Worm (Caenorhabditis elegans) whole organism, L2 larva: ENCODE data around the gene C47A10.12.

Source experiments
- aly-2 ChIP-seq: fragments of 150-350 bp; optimal IDR thresholded peaks from 2 replicates; lab custom pipeline; 2014; ENCODE audit warnings: missing biosample characterization, missing genetic modification characterization
- egl-27 ChIP-seq: sonication (generic microtip); optimal IDR thresholded peaks from 3 replicates; lab custom pipeline; 2017; ENCODE audit warnings: missing biosample characterization, missing genetic modification reagents, missing genetic modification characterization
- lin-13 ChIP-seq: fragments of 150-350 bp; optimal IDR thresholded peaks from 2 replicates; lab custom pipeline; 2014; ENCODE audit warnings: missing biosample characterization, missing genetic modification reagents, missing genetic modification characterization
- mab-5 ChIP-seq: fragments of 150-350 bp; optimal IDR thresholded peaks from 2 replicates; lab custom pipeline; 2014; ENCODE audit warnings: missing biosample characterization, missing genetic modification characterization

- TF ChIP-seq mab-5 (no peak), lin-13 (GFP tag; lab: Kevin White, UChicago) (no peak), aly-2 (tag; lab: Kevin White, UChicago) (no peak), egl-27 (tag; lab: Kevin White, UChicago) (no peak)
Measured at ce11 chrV:17783542-17783941, 5.8 kb downstream of the C47A10.12 start, which contains the start of gene srab-12.
